Worm (Caenorhabditis elegans): ENCODE measurements around the gene R102.10.

DNA sequence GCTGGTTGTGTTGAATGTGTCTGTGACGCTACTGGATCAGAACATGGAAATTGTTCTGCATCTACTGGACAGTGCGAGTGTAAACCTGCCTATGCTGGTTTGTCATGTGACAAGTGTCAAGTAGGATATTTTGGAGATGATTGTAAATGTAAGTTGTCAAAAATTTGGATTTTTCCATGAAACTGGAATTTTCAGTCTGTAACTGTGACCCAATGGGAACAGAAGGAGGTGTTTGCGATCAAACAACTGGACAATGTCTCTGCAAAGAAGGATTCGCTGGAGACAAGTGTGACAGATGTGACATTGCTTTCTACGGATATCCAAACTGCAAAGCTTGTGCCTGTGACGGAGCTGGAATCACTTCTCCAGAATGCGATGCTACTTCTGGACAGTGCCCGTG, 36.7 kb upstream of the R102.10 start:
- TF ChIP-seq lsy-2 (tag; optimal IDR thresholded peaks at IDR 0.05) (no peak), nhr-77 (tag; optimal IDR thresholded peaks at IDR 0.05) (no peak)
